Worm (Caenorhabditis elegans) whole organism, L4 larva: ENCODE results near the gene F26A1.4.

ENCODE experiments used
- F10B5.3 ChIP-seq: sonication (generic microtip); optimal IDR thresholded peaks from 2 replicates; lab custom pipeline; 2016; ENCODE audit warnings: mild to moderate bottlenecking, missing genetic modification characterization, missing compliant biosample characterization
- F49E8.2 ChIP-seq: sonication (generic microtip); optimal IDR thresholded peaks from 2 replicates; lab custom pipeline; 2016; ENCODE audit warnings: missing compliant biosample characterization, mild to moderate bottlenecking, missing genetic modification characterization, borderline replicate concordance
- Y48G9A.11 ChIP-seq: fragments of 200-800 bp; sonication (Bioruptor generic); IDR thresholded peaks from 2 replicates; pipeline ENCODE4 v1.3.6; 2022; ENCODE audit warnings: missing genetic modification reagents, missing genetic modification characterization, missing compliant biosample characterization
- ZK337.2 ChIP-seq: fragments of 200-800 bp; sonication (Bioruptor generic); IDR thresholded peaks from 2 replicates; pipeline ENCODE4 v1.3.6; 2022; ENCODE audit warnings: missing genetic modification reagents, missing genetic modification characterization, missing compliant biosample characterization
- aha-1 ChIP-seq: fragments of 150-350 bp; peaks from one replicate; lab custom pipeline; 2014; ENCODE audit warnings: missing biosample characterization, missing genetic modification characterization
- ama-1 ChIP-seq: fragments of 150-350 bp; optimal IDR thresholded peaks from 2 replicates; lab custom pipeline; 2014; ENCODE audit warnings: inconsistent platforms, mixed read lengths
- ceh-44 ChIP-seq: fragments of 200-800 bp; sonication (Bioruptor generic); IDR thresholded peaks from 2 replicates; pipeline ENCODE4 v1.3.6; 2022; ENCODE audit warnings: missing genetic modification reagents, missing genetic modification characterization, missing compliant biosample characterization
- ctbp-1 ChIP-seq: fragments of 200-800 bp; sonication (Bioruptor generic); IDR thresholded peaks from 2 replicates; pipeline ENCODE4 v1.3.6; 2022; ENCODE audit warnings: missing genetic modification reagents, missing genetic modification characterization, missing compliant biosample characterization
- daf-16 ChIP-seq, 3 experiments: sonication (generic microtip); optimal IDR thresholded peaks; 2 replicates each; lab custom pipeline; 2016 to 2017; ENCODE audit warnings: missing genetic modification characterization in 3 of 3, missing genetic modification reagents in 3 of 3, mild to moderate bottlenecking in 2 of 3, missing compliant biosample characterization in 2 of 3, missing biosample characterization in 1 of 3, moderate library complexity in 1 of 3
- dmd-6 ChIP-seq: fragments of 200-800 bp; sonication (Bioruptor generic); IDR thresholded peaks from 2 replicates; pipeline ENCODE4 v1.3.6; 2022; ENCODE audit warnings: missing genetic modification reagents, missing genetic modification characterization, missing compliant biosample characterization
- dpl-1 ChIP-seq: fragments of 150-350 bp; optimal IDR thresholded peaks from 2 replicates; lab custom pipeline; 2014; ENCODE audit warnings: missing biosample characterization, missing genetic modification reagents, missing genetic modification characterization
- egl-27 ChIP-seq: sonication (generic microtip); optimal IDR thresholded peaks from 3 replicates; lab custom pipeline; 2017; ENCODE audit warnings: missing biosample characterization, missing genetic modification reagents, missing genetic modification characterization
- fos-1 ChIP-seq: fragments of 150-350 bp; optimal IDR thresholded peaks from 2 replicates; lab custom pipeline; 2014; ENCODE audit warnings: missing biosample characterization, missing genetic modification characterization
- hlh-30 ChIP-seq: sonication (generic microtip); optimal IDR thresholded peaks from 2 replicates; lab custom pipeline; 2017; ENCODE audit warnings: antibody characterized with exemption, mild to moderate bottlenecking, missing genetic modification characterization, missing compliant biosample characterization; ENCODE audit not compliant: insufficient read depth
- lim-7 ChIP-seq: fragments of 200-800 bp; sonication (Bioruptor generic); IDR thresholded peaks from 2 replicates; pipeline ENCODE4 v1.3.6; 2022; ENCODE audit warnings: missing genetic modification characterization, missing compliant biosample characterization
- lin-1 ChIP-seq: fragments of 200-800 bp; sonication (Bioruptor generic); IDR thresholded peaks from 2 replicates; pipeline ENCODE4 v1.3.6; 2022; ENCODE audit warnings: missing genetic modification reagents, missing genetic modification characterization, missing compliant biosample characterization
- lin-13 ChIP-seq: fragments of 150-350 bp; optimal IDR thresholded peaks from 2 replicates; lab custom pipeline; 2014; ENCODE audit warnings: missing biosample characterization, missing genetic modification reagents, missing genetic modification characterization
- lin-29 ChIP-seq: fragments of 200-800 bp; sonication (Bioruptor generic); IDR thresholded peaks from 2 replicates; pipeline ENCODE4 v1.3.6; 2022; ENCODE audit warnings: missing genetic modification reagents, missing genetic modification characterization, missing compliant biosample characterization
- lin-38 ChIP-seq: fragments of 200-800 bp; sonication (Bioruptor generic); IDR thresholded peaks from 2 replicates; pipeline ENCODE4 v1.3.6; 2022; ENCODE audit warnings: missing genetic modification reagents, missing genetic modification characterization, missing compliant biosample characterization
- lir-3 ChIP-seq: sonication (generic microtip); optimal IDR thresholded peaks from 2 replicates; lab custom pipeline; 2016; ENCODE audit warnings: mild to moderate bottlenecking, missing genetic modification characterization, missing compliant biosample characterization
- lsy-2 ChIP-seq, 2 experiments: fragments of 150-350 bp in 1 of 2; sonication (generic microtip) in 1 of 2; optimal IDR thresholded peaks; 2 replicates each; lab custom pipeline; 2014 to 2017; ENCODE audit warnings: missing biosample characterization in 2 of 2, missing genetic modification characterization in 2 of 2
- mes-2 ChIP-seq: sonication (generic microtip); optimal IDR thresholded peaks from 2 replicates; lab custom pipeline; 2016; ENCODE audit warnings: missing genotype, mild to moderate bottlenecking, missing genetic modification characterization, missing compliant biosample characterization; ENCODE audit not compliant: poor library complexity, severe bottlenecking
- nhr-28 ChIP-seq: fragments of 150-350 bp; optimal IDR thresholded peaks from 2 replicates; lab custom pipeline; 2014; ENCODE audit warnings: missing biosample characterization, missing genetic modification characterization
- nhr-6 ChIP-seq: fragments of 150-350 bp; optimal IDR thresholded peaks from 2 replicates; lab custom pipeline; 2014; ENCODE audit warnings: missing biosample characterization, missing genetic modification characterization
- nhr-76 ChIP-seq: fragments of 150-350 bp; optimal IDR thresholded peaks from 2 replicates; lab custom pipeline; 2014; ENCODE audit warnings: missing biosample characterization, missing genetic modification characterization
- pha-4 ChIP-seq, 2 experiments: fragments of 150-350 bp in 1 of 2; fragments of 200-800 bp in 1 of 2; sonication (Bioruptor generic) in 1 of 2; IDR thresholded peaks in 1 of 2; optimal IDR thresholded peaks in 1 of 2; 2 replicates each; pipeline versions ENCODE4 v1.3.6 to Lab custom; 2014 to 2022; ENCODE audit warnings: missing genetic modification characterization in 2 of 2, missing genetic modification reagents in 2 of 2, missing biosample characterization in 1 of 2, missing compliant biosample characterization in 1 of 2
- set-16 ChIP-seq: fragments of 200-800 bp; sonication (Bioruptor generic); IDR thresholded peaks from 2 replicates; pipeline ENCODE4 v1.3.6; 2022; ENCODE audit warnings: missing genetic modification reagents, missing genetic modification characterization, missing compliant biosample characterization
- tra-1 ChIP-seq: fragments of 200-800 bp; sonication (Bioruptor generic); IDR thresholded peaks from 2 replicates; pipeline ENCODE4 v1.3.6; 2022; ENCODE audit warnings: missing genetic modification reagents, missing genetic modification characterization, missing compliant biosample characterization
- unc-62 ChIP-seq, 3 experiments: fragments of 150-350 bp in 1 of 3; sonication (generic microtip); optimal IDR thresholded peaks in 2 of 3; peaks in 1 of 3; 1 replicate in 1 of 3; 2 replicates in 2 of 3; lab custom pipeline; 2014 to 2017; ENCODE audit warnings: missing biosample characterization in 3 of 3, missing genetic modification characterization in 3 of 3, missing genetic modification reagents in 3 of 3, missing genotype in 1 of 3
- vab-7 ChIP-seq: fragments of 200-800 bp; sonication (Bioruptor generic); IDR thresholded peaks from 2 replicates; pipeline ENCODE4 v1.3.6; 2022; ENCODE audit warnings: missing genetic modification reagents, missing genetic modification characterization, missing compliant biosample characterization
- zfp-2 ChIP-seq: sonication (generic microtip); optimal IDR thresholded peaks from 2 replicates; lab custom pipeline; 2016; ENCODE audit warnings: mild to moderate bottlenecking, missing genetic modification characterization, missing compliant biosample characterization

F26A1.4 gene

DNA sequence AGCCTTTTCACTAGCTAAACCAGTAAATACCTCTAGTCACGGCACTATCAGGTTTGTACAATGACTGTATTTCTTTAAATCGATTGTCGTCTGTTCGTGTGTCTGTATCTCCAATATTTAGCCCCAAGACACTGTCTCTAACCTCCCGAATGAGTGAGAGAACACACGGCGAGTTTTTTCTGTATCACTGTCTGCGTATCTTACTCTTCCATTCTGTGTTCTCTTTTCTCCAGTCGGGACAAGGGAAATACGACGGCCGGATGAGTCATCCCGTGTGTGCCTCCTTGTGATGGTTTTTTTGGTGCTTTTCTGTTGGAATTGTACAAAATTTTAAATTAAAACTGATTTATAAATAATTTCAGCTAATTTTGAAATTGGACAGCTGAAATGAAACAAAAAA, 21.3 kb upstream of the F26A1.4 start (continued):
- no peak for TF ChIP-seq set-16 (GFP tag; lab: Robert Waterston, UW)
- no peak for TF ChIP-seq zfp-2 (tag; lab: Kevin White, UChicago)
- TF ChIP-seq lin-13 (GFP tag; lab: Kevin White, UChicago): no peak
- TF ChIP-seq fos-1: peak; percentile 77
- no peak for TF ChIP-seq lir-3 (tag; lab: Kevin White, UChicago)
- TF ChIP-seq lim-7 (GFP tag; lab: Robert Waterston, UW): no peak
- TF ChIP-seq nhr-76 (tag; lab: Kevin White, UChicago): no peak
- 0 out of 2 replicates have a peak, but pooled peaks have one; percentile 35 for TF ChIP-seq lin-1 (GFP tag; lab: Robert Waterston, UW)
- TF ChIP-seq mes-2 (tag; lab: Kevin White, UChicago): peak; percentile 85
- peak; percentile 94 for TF ChIP-seq hlh-30 (tag; lab: Kevin White, UChicago)
- TF ChIP-seq vab-7: no peak
- no peak for TF ChIP-seq ceh-44 (GFP tag; lab: Robert Waterston, UW)
- TF ChIP-seq nhr-6: peak; percentile 87
- TF ChIP-seq pha-4 (GFP tag; IDR thresholded peaks at IDR 0.05; lab: Robert Waterston, UW): 0 out of 2 replicates have a peak, but pooled peaks have one; percentile 50
- TF ChIP-seq pha-4 (tag; optimal IDR thresholded peaks at IDR 0.05; lab: Kevin White, UChicago): peak; percentile 64
- TF ChIP-seq unc-62 (GFP tag; optimal IDR thresholded peaks at IDR 0.05 in 1 of 2; lab: Kevin White, UChicago): peak in 1 of 2 experiments; percentile 98
- no peak for TF ChIP-seq unc-62 (tag; optimal IDR thresholded peaks at IDR 0.05; lab: Kevin White, UChicago)
- peak; percentile 57 to 80 for TF ChIP-seq lsy-2 (tag; optimal IDR thresholded peaks at IDR 0.05; lab: Kevin White, UChicago)
- TF ChIP-seq dpl-1: peak; percentile 62
- TF ChIP-seq ctbp-1 (GFP tag; lab: Robert Waterston, UW): peak; percentile 25; the same call in 1 of the 2 replicates
- no peak for TF ChIP-seq egl-27 (tag; lab: Kevin White, UChicago)

DNA sequence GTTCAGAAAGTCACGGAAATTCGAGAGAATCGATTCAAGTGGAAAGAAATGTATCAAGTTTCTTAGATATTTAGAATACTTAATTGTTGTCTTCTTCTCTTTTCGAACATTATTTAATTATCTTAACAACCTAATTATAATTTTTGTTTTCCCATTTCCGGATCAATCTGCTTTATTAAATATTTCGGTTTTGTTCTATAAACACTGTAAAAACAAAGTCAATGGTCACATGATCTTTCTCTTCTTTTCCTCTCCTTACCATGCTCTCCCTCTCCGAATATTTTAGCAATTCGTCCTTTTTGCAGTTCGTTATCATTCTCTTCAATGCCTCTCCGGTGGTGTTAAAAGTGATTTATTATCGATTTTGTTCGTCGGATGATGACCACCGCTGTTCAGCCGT, 20.8 kb upstream of the F26A1.4 start, which contains the start of gene tag-325:
Gene tag-325 (plus strand): TSS at position 301 of the 400 bp plus-strand sequence.
- 0 out of 2 replicates have a peak, but pooled peaks have one; percentile 8 for TF ChIP-seq dmd-6
- no peak for TF ChIP-seq tra-1 (GFP tag; lab: Robert Waterston, UW)
- TF ChIP-seq daf-16 (GFP tag; optimal IDR thresholded peaks at IDR 0.05; lab: Kevin White, UChicago): no peak
- TF ChIP-seq daf-16 (tag; optimal IDR thresholded peaks at IDR 0.05; lab: Kevin White, UChicago): peak; percentile 17
- peak; percentile 32 for TF ChIP-seq hlh-30 (tag; lab: Kevin White, UChicago)
- TF ChIP-seq lir-3 (tag; lab: Kevin White, UChicago): no peak
- peak; percentile 42 for TF ChIP-seq aha-1 (tag; lab: Kevin White, UChicago)
- TF ChIP-seq nhr-28 (tag; lab: Kevin White, UChicago): peak; percentile 15
- TF ChIP-seq lin-29: no peak

DNA sequence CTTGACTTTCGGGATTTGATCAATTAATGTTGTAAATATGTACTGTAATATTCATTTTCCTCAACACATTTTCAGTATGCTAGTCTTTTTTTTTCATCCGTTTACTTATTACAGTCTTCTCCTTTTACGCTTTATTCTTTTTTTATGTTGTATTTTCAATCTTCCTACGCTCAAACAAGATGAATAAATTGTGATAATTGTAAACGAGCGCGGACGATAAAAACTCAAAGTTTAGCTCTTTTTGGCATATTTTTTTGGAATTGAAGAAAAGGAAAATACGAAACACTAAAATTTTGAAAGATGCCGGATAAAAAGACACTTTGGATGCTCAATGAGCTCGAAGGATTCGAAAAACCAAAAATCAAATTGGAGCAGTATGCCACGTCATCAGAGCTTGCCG, 14.6 kb upstream of the F26A1.4 start, which contains the start of gene metl-5:
Gene metl-5 (plus strand): TSS at position 301 of the 400 bp plus-strand sequence.
- TF ChIP-seq ama-1 (lab: Kevin White, UChicago) (peak; percentile 9), aha-1 (tag; lab: Kevin White, UChicago) (no peak)

DNA sequence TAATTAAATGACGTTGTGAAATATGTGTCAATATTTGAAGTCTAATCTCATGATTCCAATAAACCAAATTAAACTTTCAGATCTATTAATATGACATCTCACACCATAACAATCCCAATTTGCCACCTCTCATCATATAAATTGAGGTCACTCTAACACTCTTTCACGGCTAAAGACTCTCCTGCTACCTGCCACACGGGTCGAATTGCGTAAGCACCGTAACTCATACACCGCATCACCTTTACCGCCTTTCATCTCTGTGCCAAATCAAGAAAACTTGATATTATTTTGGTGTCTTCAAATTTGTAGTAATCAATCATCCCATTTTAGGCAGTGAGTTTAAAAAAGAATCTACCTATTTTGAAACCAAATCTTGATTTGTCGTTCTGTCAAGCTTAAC, 11.0 kb upstream of the F26A1.4 start:
- no peak for TF ChIP-seq dpl-1
- no peak for TF ChIP-seq ZK337.2 (GFP tag; lab: Robert Waterston, UW)
- no peak for TF ChIP-seq unc-62 (GFP tag; optimal IDR thresholded peaks at IDR 0.05 in 1 of 2; lab: Kevin White, UChicago)
- no peak for TF ChIP-seq unc-62 (tag; optimal IDR thresholded peaks at IDR 0.05; lab: Kevin White, UChicago)
- no peak for TF ChIP-seq F49E8.2 (tag; lab: Kevin White, UChicago)
- TF ChIP-seq set-16 (GFP tag; lab: Robert Waterston, UW): no peak
- TF ChIP-seq Y48G9A.11: no peak

DNA sequence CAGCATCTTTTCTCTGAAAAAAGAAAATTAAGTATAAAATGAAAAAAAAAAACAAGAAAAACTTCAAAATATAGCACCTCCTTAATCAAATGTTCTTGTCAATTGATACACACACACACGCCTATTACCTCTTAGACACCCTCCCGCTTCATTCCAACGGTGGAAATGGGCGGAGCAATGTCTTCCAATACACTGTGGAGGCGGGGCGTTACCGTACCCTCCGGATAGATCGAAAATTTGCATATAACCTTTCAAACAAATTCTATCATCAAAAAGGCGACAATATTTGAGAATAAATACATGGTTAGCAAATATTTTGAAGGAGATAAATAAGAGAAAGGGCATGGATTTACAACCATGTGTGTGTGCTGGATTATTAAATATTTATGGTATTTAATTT, 9.3 kb upstream of the F26A1.4 start:
- TF ChIP-seq lin-38 (GFP tag; lab: Robert Waterston, UW): 0 out of 2 replicates have a peak, but pooled peaks have one; percentile 17
- no peak for TF ChIP-seq daf-16 (GFP tag; optimal IDR thresholded peaks at IDR 0.05; lab: Kevin White, UChicago)
- peak; percentile 9 for TF ChIP-seq daf-16 (tag; optimal IDR thresholded peaks at IDR 0.05; lab: Kevin White, UChicago)
- TF ChIP-seq F10B5.3 (tag; lab: Kevin White, UChicago): no peak
